Fruit fly (Drosophila melanogaster): ENCODE measurements around the gene TfIIFalpha.

Gene TfIIFalpha

dm6 chr3R:6368100-6368499 lies 12.2 kb upstream of the TfIIFalpha start, which contains the start of gene CG42724 (continued):
- no peak for TF ChIP-seq prd (optimal IDR thresholded peaks at IDR 0.05)
- TF ChIP-seq prd (GFP tag; IDR thresholded peaks at IDR 0.05): peak; percentile 78
- TF ChIP-seq Camta (GFP tag; optimal IDR thresholded peaks at IDR 0.05): peak; percentile 78
- no peak for TF ChIP-seq sd (tag; optimal IDR thresholded peaks at IDR 0.05)
- TF ChIP-seq Sox102F (GFP tag; optimal IDR thresholded peaks at IDR 0.05): no peak
- peak; percentile 79 for TF ChIP-seq zfh2 (GFP tag; optimal IDR thresholded peaks at IDR 0.05)
- no peak for TF ChIP-seq CG3407 (GFP tag; optimal IDR thresholded peaks at IDR 0.05)
- no peak for TF ChIP-seq so (GFP tag; IDR thresholded peaks at IDR 0.05)
- no peak for TF ChIP-seq hb (GFP tag; IDR thresholded peaks at IDR 0.05; ENCODE audit: partially characterized antibody)
- TF ChIP-seq CG1792 (GFP tag; optimal IDR thresholded peaks at IDR 0.05): peak; percentile 46
- TF ChIP-seq da (GFP tag; optimal IDR thresholded peaks at IDR 0.05): peak; percentile 34
- no peak for TF ChIP-seq dan (GFP tag; IDR thresholded peaks at IDR 0.05)
- TF ChIP-seq jumu (GFP tag; optimal IDR thresholded peaks at IDR 0.05): peak; percentile 86
- no peak for TF ChIP-seq CG2129 (GFP tag; IDR thresholded peaks at IDR 0.05; ENCODE audit: partially characterized antibody)
- no peak for TF ChIP-seq CG8478 (optimal IDR thresholded peaks at IDR 0.05)
- TF ChIP-seq CG32767 (GFP tag; IDR thresholded peaks at IDR 0.05): no peak
- no peak for TF ChIP-seq CG14860 (GFP tag; IDR thresholded peaks at IDR 0.05; ENCODE audit: partially characterized antibody)
- peak; percentile 72 for TF ChIP-seq ranshi (GFP tag; IDR thresholded peaks at IDR 0.05)
- peak; percentile 70 for TF ChIP-seq pnt (GFP tag; optimal IDR thresholded peaks at IDR 0.05)
- TF ChIP-seq CG16779 (GFP tag; IDR thresholded peaks at IDR 0.05): no peak
- no peak for TF ChIP-seq CG18619 (GFP tag; optimal IDR thresholded peaks at IDR 0.05)
- TF ChIP-seq dati (GFP tag; IDR thresholded peaks at IDR 0.05): no peak
- TF ChIP-seq Dad (GFP tag; optimal IDR thresholded peaks at IDR 0.05): peak; percentile 55
- TF ChIP-seq tna (GFP tag; IDR thresholded peaks at IDR 0.05; ENCODE audit: partially characterized antibody): no peak
- no peak for TF ChIP-seq CG18599 (GFP tag; optimal IDR thresholded peaks at IDR 0.05)
- TF ChIP-seq CG11504 (tag; optimal IDR thresholded peaks at IDR 0.05): no peak
- no peak for TF ChIP-seq chm (GFP tag; IDR thresholded peaks at IDR 0.05)
- TF ChIP-seq CHES-1-like (GFP tag; optimal IDR thresholded peaks at IDR 0.05): peak; percentile 88
- TF ChIP-seq Ravus (GFP tag; IDR thresholded peaks at IDR 0.05): no peak
- TF ChIP-seq unpg (GFP tag; optimal IDR thresholded peaks at IDR 0.05): no peak
- peak; percentile 17 for TF ChIP-seq Elba2 (GFP tag; optimal IDR thresholded peaks at IDR 0.05)
- peak; percentile 62; the same call in 2 of the 3 replicates for TF ChIP-seq CG16813 (GFP tag; IDR thresholded peaks at IDR 0.05; ENCODE audit: partially characterized antibody)
- no peak for TF ChIP-seq Bgb (GFP tag; IDR thresholded peaks at IDR 0.05; ENCODE audit: partially characterized antibody)
- TF ChIP-seq CG13424 (tag; optimal IDR thresholded peaks at IDR 0.05): peak; percentile 67
- no peak for TF ChIP-seq pros (GFP tag; optimal IDR thresholded peaks at IDR 0.05)
- peak; percentile 42 for TF ChIP-seq CG18011 (GFP tag; optimal IDR thresholded peaks at IDR 0.05)
- no peak for TF ChIP-seq Drgx (GFP tag; IDR thresholded peaks at IDR 0.05)
- peak; percentile 68 for TF ChIP-seq CG32532 (GFP tag; IDR thresholded peaks at IDR 0.05)
- TF ChIP-seq ap (GFP tag; IDR thresholded peaks at IDR 0.05): no peak
- no peak for TF ChIP-seq CG15073 (GFP tag; optimal IDR thresholded peaks at IDR 0.05)
- TF ChIP-seq D19B (GFP tag; optimal IDR thresholded peaks at IDR 0.05): no peak
- peak; percentile 29; the same call in 1 of the 2 replicates for TF ChIP-seq CG10366 (GFP tag; IDR thresholded peaks at IDR 0.05)
- no peak; the same call in 2 of the 3 replicates for TF ChIP-seq CG11093 (GFP tag; IDR thresholded peaks at IDR 0.05)
- TF ChIP-seq cad (GFP tag; optimal IDR thresholded peaks at IDR 0.05): no peak
- TF ChIP-seq YL-1 (GFP tag; optimal IDR thresholded peaks at IDR 0.05): peak; percentile 64
- peak; percentile 72 for TF ChIP-seq Dip3 (GFP tag; optimal IDR thresholded peaks at IDR 0.05)
- TF ChIP-seq salm (tag; optimal IDR thresholded peaks at IDR 0.05): no peak
- no peak for TF ChIP-seq fd96Cb (tag; optimal IDR thresholded peaks at IDR 0.05)
- TF ChIP-seq luna (GFP tag; optimal IDR thresholded peaks at IDR 0.05): peak; percentile 72
- TF ChIP-seq cg (GFP tag; optimal IDR thresholded peaks at IDR 0.05): no peak
- TF ChIP-seq Gsc (GFP tag; IDR thresholded peaks at IDR 0.05): no peak
- peak; percentile 64 for TF ChIP-seq Xrp1 (GFP tag; IDR thresholded peaks at IDR 0.05)

All from whole organism, embryonic.